Fruit fly (Drosophila melanogaster) whole organism, embryonic: Measurements from ENCODE around the gene Vti1b.

ENCODE experiments used
- Ada2b ChIP-seq: fragments of 200-800 bp; sonication (Bioruptor generic); IDR thresholded peaks from 2 replicates; pipeline ENCODE4 v1.3.6; 2022; ENCODE audit warnings: missing biosample characterization, missing genetic modification characterization
- CG10209 ChIP-seq: fragments of 200-800 bp; sonication (Bioruptor generic); optimal IDR thresholded peaks from 3 replicates; lab custom pipeline; 2017; ENCODE audit warnings: missing biosample characterization, mild to moderate bottlenecking, missing genetic modification characterization, missing genetic modification reagents
- CG12391 ChIP-seq: fragments of 200-800 bp; sonication (Bioruptor generic); optimal IDR thresholded peaks from 3 replicates; lab custom pipeline; 2018; ENCODE audit warnings: missing biosample characterization, mild to moderate bottlenecking, missing genetic modification characterization, moderate library complexity
- CG12769 ChIP-seq: fragments of 200-800 bp; sonication (Bioruptor generic); optimal IDR thresholded peaks from 2 replicates; lab custom pipeline; 2019; ENCODE audit warnings: missing biosample characterization, mild to moderate bottlenecking, missing genetic modification characterization, moderate library complexity
- CG13123 ChIP-seq: fragments of 200-800 bp; sonication (Bioruptor generic); optimal IDR thresholded peaks from 2 replicates; lab custom pipeline; 2016; ENCODE audit warnings: missing biosample characterization, missing genetic modification characterization
- CG14710 ChIP-seq: fragments of 200-800 bp; sonication (Bioruptor generic); optimal IDR thresholded peaks from 3 replicates; lab custom pipeline; 2019; ENCODE audit warnings: missing biosample characterization, mild to moderate bottlenecking, missing genetic modification characterization, moderate library complexity
- CG15269 ChIP-seq: fragments of 200-800 bp; sonication (Bioruptor generic); optimal IDR thresholded peaks from 2 replicates; lab custom pipeline; 2018; ENCODE audit warnings: missing biosample characterization, mild to moderate bottlenecking, missing genetic modification characterization, moderate library complexity
- CG16815 ChIP-seq: fragments of 200-800 bp; sonication (Bioruptor generic); optimal IDR thresholded peaks from 3 replicates; lab custom pipeline; 2017; ENCODE audit warnings: missing biosample characterization, mild to moderate bottlenecking, missing genetic modification characterization
- CG17912 ChIP-seq: fragments of 200-800 bp; sonication (Bioruptor generic); optimal IDR thresholded peaks from 2 replicates; lab custom pipeline; 2018; ENCODE audit warnings: missing biosample characterization, mild to moderate bottlenecking, missing genetic modification characterization
- CG1792 ChIP-seq: fragments of 200-800 bp; sonication (Bioruptor generic); optimal IDR thresholded peaks from 2 replicates; lab custom pipeline; 2016; ENCODE audit warnings: missing biosample characterization, missing genetic modification characterization
- CG2199 ChIP-seq: fragments of 200-800 bp; sonication (Bioruptor generic); IDR thresholded peaks from 3 replicates; pipeline ENCODE4 v1.3.6; 2022; ENCODE audit warnings: missing biosample characterization, missing genetic modification characterization
- CG31388 ChIP-seq: fragments of 200-800 bp; sonication (Bioruptor generic); optimal IDR thresholded peaks from 2 replicates; lab custom pipeline; 2016; ENCODE audit warnings: missing biosample characterization, missing genetic modification characterization
- CG3163 ChIP-seq: fragments of 200-800 bp; sonication (Bioruptor generic); optimal IDR thresholded peaks from 3 replicates; lab custom pipeline; 2016; ENCODE audit warnings: missing biosample characterization, missing genetic modification characterization
- CG34224 ChIP-seq: fragments of 200-800 bp; sonication (Bioruptor generic); IDR thresholded peaks from 3 replicates; pipeline ENCODE4 v1.3.6; 2022; ENCODE audit warnings: missing biosample characterization, missing genetic modification characterization; ENCODE audit not compliant: partially characterized antibody
- CG4282 ChIP-seq: fragments of 200-800 bp; sonication (Bioruptor generic); optimal IDR thresholded peaks from 2 replicates; lab custom pipeline; 2016; ENCODE audit warnings: missing biosample characterization, missing genetic modification characterization
- CG6175 ChIP-seq: fragments of 200-800 bp; sonication (Bioruptor generic); IDR thresholded peaks from 3 replicates; pipeline ENCODE4 v1.3.6; 2022; ENCODE audit warnings: missing biosample characterization, missing genetic modification characterization
- CG7786 ChIP-seq: fragments of 200-800 bp; sonication (Bioruptor generic); optimal IDR thresholded peaks from 2 replicates; lab custom pipeline; 2016; ENCODE audit warnings: missing biosample characterization, missing genetic modification characterization
- CG8290 ChIP-seq, 3 experiments: fragments of 200-800 bp; sonication (Bioruptor generic); optimal IDR thresholded peaks; 2 replicates each; lab custom pipeline; 2016 to 2019; ENCODE audit warnings: missing biosample characterization in 3 of 3, missing genetic modification characterization in 3 of 3, mild to moderate bottlenecking in 2 of 3, moderate library complexity in 1 of 3
- CG8359 ChIP-seq: fragments of 200-800 bp; sonication (Bioruptor generic); optimal IDR thresholded peaks from 2 replicates; lab custom pipeline; 2017; ENCODE audit warnings: missing biosample characterization, mild to moderate bottlenecking, missing genetic modification characterization, borderline replicate concordance
- CG9797 ChIP-seq: fragments of 200-800 bp; sonication (Bioruptor generic); optimal IDR thresholded peaks from 3 replicates; lab custom pipeline; 2018; ENCODE audit warnings: missing biosample characterization, mild to moderate bottlenecking, missing genetic modification characterization
- CoRest ChIP-seq: fragments of 200-800 bp; sonication (Bioruptor generic); optimal IDR thresholded peaks from 3 replicates; lab custom pipeline; 2018; ENCODE audit warnings: missing biosample characterization, mild to moderate bottlenecking, missing genetic modification characterization, moderate library complexity
- Deaf1 ChIP-seq: fragments of 200-800 bp; optimal IDR thresholded peaks from 3 replicates; lab custom pipeline; 2019; ENCODE audit warnings: missing biosample characterization, mild to moderate bottlenecking, missing genetic modification characterization, moderate library complexity
- Drgx ChIP-seq: fragments of 200-800 bp; sonication (Bioruptor generic); IDR thresholded peaks from 2 replicates; pipeline ENCODE4 v1.3.6; 2022; ENCODE audit warnings: missing biosample characterization, missing genetic modification characterization
- Ets65A ChIP-seq: fragments of 200-800 bp; sonication (Bioruptor generic); peaks from one replicate; lab custom pipeline; 2016; ENCODE audit warnings: missing biosample characterization, missing genetic modification characterization
- Fer3 ChIP-seq: fragments of 200-800 bp; sonication (Bioruptor generic); optimal IDR thresholded peaks from 2 replicates; lab custom pipeline; 2018; ENCODE audit warnings: missing biosample characterization, mild to moderate bottlenecking, missing genetic modification characterization, moderate library complexity
- Gug ChIP-seq: fragments of 200-800 bp; sonication (Bioruptor generic); IDR thresholded peaks from 4 replicates; pipeline ENCODE4 v1.3.6; 2022; ENCODE audit warnings: missing biosample characterization, missing genetic modification characterization
- HLH54F ChIP-seq: fragments of 200-800 bp; sonication (Bioruptor generic); optimal IDR thresholded peaks from 3 replicates; lab custom pipeline; 2016; ENCODE audit warnings: missing biosample characterization, missing genetic modification characterization
- Hmx ChIP-seq: fragments of 200-800 bp; sonication (Bioruptor generic); optimal IDR thresholded peaks from 2 replicates; lab custom pipeline; 2016; ENCODE audit warnings: missing biosample characterization, missing genetic modification characterization
- MTF-1 ChIP-seq: fragments of 200-800 bp; sonication (Bioruptor generic); optimal IDR thresholded peaks from 2 replicates; lab custom pipeline; 2018; ENCODE audit warnings: missing biosample characterization, mild to moderate bottlenecking, missing genetic modification characterization, borderline replicate concordance
- Meics ChIP-seq: fragments of 200-800 bp; sonication (Bioruptor generic); optimal IDR thresholded peaks from 2 replicates; lab custom pipeline; 2017; ENCODE audit warnings: missing biosample characterization, mild to moderate bottlenecking, missing genetic modification characterization
- Mes4 ChIP-seq: fragments of 200-800 bp; sonication (Bioruptor generic); optimal IDR thresholded peaks from 2 replicates; lab custom pipeline; 2016; ENCODE audit warnings: missing biosample characterization, missing genetic modification characterization
- NFAT ChIP-seq: fragments of 200-800 bp; sonication (Bioruptor generic); IDR thresholded peaks from 2 replicates; pipeline ENCODE4 v1.3.6; 2022; ENCODE audit warnings: missing biosample characterization, missing genetic modification characterization
- Ptx1 ChIP-seq: fragments of 200-800 bp; sonication (Bioruptor generic); IDR thresholded peaks from 2 replicates; pipeline ENCODE4 v1.3.6; 2022; ENCODE audit warnings: missing biosample characterization, missing genetic modification characterization
- Sox102F ChIP-seq: fragments of 200-800 bp; sonication (Bioruptor generic); optimal IDR thresholded peaks from 2 replicates; lab custom pipeline; 2018; ENCODE audit warnings: missing biosample characterization, mild to moderate bottlenecking, missing genetic modification characterization, moderate library complexity
- YL-1 ChIP-seq: fragments of 200-800 bp; sonication (Bioruptor generic); optimal IDR thresholded peaks from 3 replicates; lab custom pipeline; 2017; ENCODE audit warnings: missing biosample characterization, mild to moderate bottlenecking, missing genetic modification characterization
- ab ChIP-seq: fragments of 200-800 bp; sonication (Bioruptor generic); optimal IDR thresholded peaks from 2 replicates; lab custom pipeline; 2016; ENCODE audit warnings: missing biosample characterization, missing genetic modification characterization
- amos ChIP-seq: fragments of 200-800 bp; sonication (Bioruptor generic); IDR thresholded peaks from 2 replicates; pipeline ENCODE4 v1.3.6; 2022; ENCODE audit warnings: missing biosample characterization, missing genetic modification characterization; ENCODE audit not compliant: partially characterized antibody
- bigmax ChIP-seq: fragments of 200-800 bp; sonication (Bioruptor generic); optimal IDR thresholded peaks from 2 replicates; lab custom pipeline; 2018; ENCODE audit warnings: missing biosample characterization, mild to moderate bottlenecking, missing genetic modification characterization
- br ChIP-seq: fragments of >200 bp; optimal IDR thresholded peaks from 2 replicates; lab custom pipeline; 2017
- disco-r ChIP-seq: fragments of 200-800 bp; sonication (Bioruptor generic); optimal IDR thresholded peaks from 2 replicates; lab custom pipeline; 2016; ENCODE audit warnings: missing biosample characterization, missing genetic modification characterization
- ems ChIP-seq: fragments of 200-800 bp; sonication (Bioruptor generic); optimal IDR thresholded peaks from 3 replicates; lab custom pipeline; 2016; ENCODE audit warnings: missing biosample characterization, missing genetic modification characterization
- eve ChIP-seq, 2 experiments: fragments of >200 bp; optimal IDR thresholded peaks; 2 replicates each; lab custom pipeline; 2017; ENCODE audit warnings: missing biosample characterization in 2 of 2, missing genetic modification characterization in 2 of 2
- nom ChIP-seq: fragments of 200-800 bp; sonication (Bioruptor generic); optimal IDR thresholded peaks from 2 replicates; lab custom pipeline; 2017; ENCODE audit warnings: missing biosample characterization, missing genetic modification characterization, mild to moderate bottlenecking, moderate library complexity, missing genetic modification reagents
- pan ChIP-seq, 4 experiments: fragments of >200 bp in 3 of 4; fragments of 200-800 bp in 1 of 4; sonication (Bioruptor generic) in 1 of 4; optimal IDR thresholded peaks in 3 of 4; IDR thresholded peaks in 1 of 4; 2 replicates each; pipeline versions ENCODE4 v1.3.6 to Lab custom; 2017 to 2022; ENCODE audit warnings: missing biosample characterization in 2 of 4, missing genetic modification characterization in 2 of 4, mixed read lengths in 1 of 4
- pita ChIP-seq: fragments of 200-800 bp; sonication (Bioruptor generic); optimal IDR thresholded peaks from 2 replicates; lab custom pipeline; 2017; ENCODE audit warnings: missing biosample characterization, mild to moderate bottlenecking, missing genetic modification characterization
- ro ChIP-seq: fragments of 200-800 bp; sonication (Bioruptor generic); IDR thresholded peaks from 2 replicates; pipeline ENCODE4 v1.3.6; 2022; ENCODE audit warnings: missing biosample characterization, missing genetic modification characterization
- shn ChIP-seq: fragments of 200-800 bp; sonication (Bioruptor generic); optimal IDR thresholded peaks from 3 replicates; lab custom pipeline; 2016; ENCODE audit warnings: missing biosample characterization, missing genetic modification characterization
- wek ChIP-seq: fragments of 200-800 bp; sonication (Bioruptor generic); optimal IDR thresholded peaks from 3 replicates; lab custom pipeline; 2018; ENCODE audit warnings: missing biosample characterization, mild to moderate bottlenecking, missing genetic modification characterization, moderate library complexity

The Vti1b gene

DNA sequence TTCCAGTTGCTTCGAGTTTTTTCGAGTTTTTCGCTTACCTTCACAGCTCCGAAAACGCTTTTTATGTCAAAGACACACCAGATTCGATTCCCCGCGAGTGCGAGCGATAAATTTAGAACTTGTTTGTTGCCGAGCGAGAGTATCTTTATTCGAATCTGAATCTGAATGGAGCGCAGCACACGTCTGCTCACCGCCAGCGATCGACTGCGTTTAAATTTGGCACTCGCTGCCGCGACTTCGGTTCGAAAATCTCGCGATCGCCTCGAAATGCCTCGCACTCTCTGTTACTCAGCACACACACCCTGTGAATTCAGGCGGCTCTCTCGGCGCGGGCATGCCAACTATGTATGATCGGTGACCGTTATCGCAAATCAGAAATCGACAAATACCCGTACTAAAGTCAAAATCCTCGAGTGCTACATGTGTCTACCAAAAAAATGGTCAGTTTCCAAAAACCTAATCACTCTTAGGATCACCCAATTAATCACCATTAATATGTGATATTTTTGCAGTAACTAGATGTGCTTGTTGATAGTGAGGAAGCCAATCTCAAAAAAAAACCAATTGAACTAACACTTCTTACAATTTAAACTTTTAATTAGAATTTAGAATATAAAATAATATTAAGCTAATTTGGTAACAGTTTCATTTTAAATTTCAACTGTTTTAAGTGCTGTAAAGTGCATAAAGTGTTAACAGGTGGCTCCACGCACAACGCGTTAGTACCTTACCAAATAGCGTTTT, 2.3 kb downstream of the Vti1b start, which contains the start of gene Vha100-2 (continued):
- TF ChIP-seq ems: no peak
- TF ChIP-seq shn: no peak
- peak; percentile 90 for TF ChIP-seq CG9797 (GFP tag; lab: Kevin White, UChicago)
- TF ChIP-seq Ets65A (GFP tag; lab: Kevin White, UChicago): no peak
- TF ChIP-seq Fer3 (tag; lab: Kevin White, UChicago): peak; percentile 39
- peak; percentile 3 for TF ChIP-seq bigmax (GFP tag; lab: Kevin White, UChicago)
- no peak for TF ChIP-seq CG3163 (GFP tag; lab: Kevin White, UChicago)
- no peak for TF ChIP-seq br (lab: Kevin White, UChicago)
- peak; percentile 16 for TF ChIP-seq Sox102F
- TF ChIP-seq CG8290 (GFP tag; optimal IDR thresholded peaks at IDR 0.05; lab: Kevin White, UChicago): no peak
- peak in 1 of 2 experiments; percentile 85 for TF ChIP-seq CG8290 (tag; optimal IDR thresholded peaks at IDR 0.05; lab: Kevin White, UChicago)
- peak; percentile 48 for TF ChIP-seq disco-r (GFP tag; lab: Kevin White, UChicago)
- TF ChIP-seq Mes4 (GFP tag; lab: Kevin White, UChicago): no peak
- peak; percentile 33; the same call in 1 of the 4 replicates for TF ChIP-seq Gug (GFP tag; lab: Robert Waterston, UW)
- TF ChIP-seq CG16815 (GFP tag; lab: Kevin White, UChicago): no peak
- peak; percentile 92 for TF ChIP-seq Deaf1
- TF ChIP-seq CG12391 (tag; lab: Kevin White, UChicago): peak; percentile 38
- TF ChIP-seq MTF-1 (GFP tag; lab: Kevin White, UChicago): peak; percentile 27
- no peak for TF ChIP-seq CG13123 (GFP tag; lab: Kevin White, UChicago)
- no peak for TF ChIP-seq CG4282 (GFP tag; lab: Kevin White, UChicago)
- TF ChIP-seq CG7786: no peak
- no peak for TF ChIP-seq CG17912 (GFP tag; lab: Kevin White, UChicago)
- no peak for TF ChIP-seq CG1792 (GFP tag; lab: Kevin White, UChicago)
- no peak for TF ChIP-seq pita (GFP tag; lab: Kevin White, UChicago)
- TF ChIP-seq amos (GFP tag; lab: Robert Waterston, UW): peak; percentile 51; the same call in 1 of the 2 replicates
- TF ChIP-seq Ptx1 (GFP tag; lab: Robert Waterston, UW): 0 out of 2 replicates have a peak, but pooled peaks have one; percentile 20
- TF ChIP-seq CG2199 (GFP tag; lab: Robert Waterston, UW): peak; percentile 26; the same call in 1 of the 3 replicates
- TF ChIP-seq CG34224: no peak
- peak; percentile 67 for TF ChIP-seq Drgx (GFP tag; lab: Robert Waterston, UW)
- TF ChIP-seq wek (GFP tag; lab: Kevin White, UChicago): peak; percentile 91
- no peak for TF ChIP-seq CG10209 (GFP tag; lab: Kevin White, UChicago)
- TF ChIP-seq pan (optimal IDR thresholded peaks at IDR 0.05; lab: Kevin White, UChicago): no peak
- TF ChIP-seq pan (GFP tag; optimal IDR thresholded peaks at IDR 0.05 in 1 of 2, IDR thresholded peaks at IDR 0.05 in 1 of 2): peak in 1 of 2 experiments; percentile 47
- TF ChIP-seq CG15269 (tag; lab: Kevin White, UChicago): peak; percentile 51
- TF ChIP-seq Meics (GFP tag; lab: Kevin White, UChicago): peak; percentile 41
- TF ChIP-seq CG12769 (tag; lab: Kevin White, UChicago): peak; percentile 60
- TF ChIP-seq eve (GFP tag; optimal IDR thresholded peaks at IDR 0.05; lab: Kevin White, UChicago): no peak
- peak; percentile 63 for TF ChIP-seq CoRest (tag; lab: Kevin White, UChicago)
- TF ChIP-seq ro (GFP tag; lab: Robert Waterston, UW): no peak
- TF ChIP-seq CG14710 (tag; lab: Kevin White, UChicago): peak; percentile 54
- TF ChIP-seq HLH54F (GFP tag; lab: Kevin White, UChicago): peak; percentile 33
- no peak for TF ChIP-seq ab (GFP tag; lab: Kevin White, UChicago)
- TF ChIP-seq nom (GFP tag; lab: Kevin White, UChicago): peak; percentile 29
- TF ChIP-seq CG6175: peak; percentile 44; the same call in 1 of the 3 replicates
- TF ChIP-seq NFAT: peak; percentile 70
- TF ChIP-seq YL-1 (GFP tag; lab: Kevin White, UChicago): peak; percentile 68
- no peak for TF ChIP-seq Ada2b
- no peak for TF ChIP-seq Hmx (GFP tag; lab: Kevin White, UChicago)
- TF ChIP-seq CG8359: no peak
- no peak for TF ChIP-seq CG31388 (GFP tag; lab: Kevin White, UChicago)
